Fruit fly (Drosophila melanogaster) whole organism, prepupa: Measurements from ENCODE around the gene Gyc89Da.

ENCODE experiments used
- CG10631 ChIP-seq: fragments of 200-800 bp; sonication (Bioruptor generic); optimal IDR thresholded peaks from 2 replicates; lab custom pipeline; 2016; ENCODE audit warnings: missing biosample characterization, missing genetic modification characterization
- CG10669 ChIP-seq: fragments of 200-800 bp; sonication (Bioruptor generic); optimal IDR thresholded peaks from 3 replicates; lab custom pipeline; 2018; ENCODE audit warnings: missing biosample characterization, mild to moderate bottlenecking, missing genetic modification characterization, moderate library complexity
- CG11294 ChIP-seq: fragments of 200-800 bp; sonication (Bioruptor generic); IDR thresholded peaks from 2 replicates; pipeline ENCODE4 v1.3.6; 2022; ENCODE audit warnings: missing biosample characterization, missing genetic modification characterization
- CG11762 ChIP-seq: fragments of 200-800 bp; sonication (Bioruptor generic); optimal IDR thresholded peaks from 3 replicates; lab custom pipeline; 2016; ENCODE audit warnings: missing biosample characterization, missing genetic modification characterization; ENCODE audit not compliant: insufficient read depth
- CG11902 ChIP-seq: fragments of 200-800 bp; sonication (Bioruptor generic); optimal IDR thresholded peaks from 3 replicates; lab custom pipeline; 2016; ENCODE audit warnings: missing biosample characterization, missing genetic modification characterization
- CG15336 ChIP-seq: fragments of 200-800 bp; sonication (Bioruptor generic); IDR thresholded peaks from 2 replicates; pipeline ENCODE4 v1.3.6; 2022; ENCODE audit warnings: missing biosample characterization, missing genetic modification characterization
- CG1621 ChIP-seq: fragments of 200-800 bp; sonication (Bioruptor generic); optimal IDR thresholded peaks from 3 replicates; lab custom pipeline; 2018; ENCODE audit warnings: missing biosample characterization, mild to moderate bottlenecking, missing genetic modification characterization
- CG3032 ChIP-seq: fragments of 200-800 bp; optimal IDR thresholded peaks from 2 replicates; lab custom pipeline; 2019; ENCODE audit warnings: missing biosample characterization, mild to moderate bottlenecking, missing genetic modification characterization, moderate library complexity
- CG32006 ChIP-seq: fragments of 200-800 bp; sonication (Bioruptor generic); optimal IDR thresholded peaks from 3 replicates; lab custom pipeline; 2017; ENCODE audit warnings: missing biosample characterization, mild to moderate bottlenecking, missing genetic modification characterization
- CG34406 ChIP-seq: fragments of 200-800 bp; sonication (Bioruptor generic); optimal IDR thresholded peaks from 3 replicates; lab custom pipeline; 2016; ENCODE audit warnings: missing biosample characterization, missing genetic modification characterization
- CG3919 ChIP-seq: fragments of 200-800 bp; sonication (Bioruptor generic); optimal IDR thresholded peaks from 3 replicates; lab custom pipeline; 2016; ENCODE audit warnings: missing biosample characterization, missing genetic modification characterization
- CG4318 ChIP-seq: fragments of 200-800 bp; sonication (Bioruptor generic); optimal IDR thresholded peaks from 3 replicates; lab custom pipeline; 2017; ENCODE audit warnings: missing biosample characterization, mild to moderate bottlenecking, missing genetic modification characterization
- CG6163 ChIP-seq: fragments of 200-800 bp; sonication (Bioruptor generic); IDR thresholded peaks from 3 replicates; pipeline ENCODE4 v1.3.6; 2022; ENCODE audit warnings: missing biosample characterization, missing genetic modification characterization
- CG6276 ChIP-seq: fragments of 200-800 bp; sonication (Bioruptor generic); optimal IDR thresholded peaks from 2 replicates; lab custom pipeline; 2017; ENCODE audit warnings: missing biosample characterization, mild to moderate bottlenecking, missing genetic modification characterization
- CG6792 ChIP-seq: fragments of 200-800 bp; sonication (Bioruptor generic); optimal IDR thresholded peaks from 3 replicates; lab custom pipeline; 2016; ENCODE audit warnings: missing biosample characterization, missing genetic modification characterization
- CG8119 ChIP-seq: fragments of 200-800 bp; sonication (Bioruptor generic); IDR thresholded peaks from 3 replicates; pipeline ENCODE4 v1.3.6; 2022; ENCODE audit warnings: missing biosample characterization, missing genetic modification characterization
- CG8319 ChIP-seq: fragments of 200-800 bp; sonication (Bioruptor generic); optimal IDR thresholded peaks from 3 replicates; lab custom pipeline; 2016; ENCODE audit warnings: missing biosample characterization, missing genetic modification characterization
- CG9139 ChIP-seq: fragments of 200-800 bp; sonication (Bioruptor generic); optimal IDR thresholded peaks from 3 replicates; lab custom pipeline; 2017; ENCODE audit warnings: missing biosample characterization, mild to moderate bottlenecking, missing genetic modification characterization
- Eip78C ChIP-seq: fragments of 200-800 bp; sonication (Bioruptor generic); peaks from one replicate; lab custom pipeline; 2016; ENCODE audit warnings: missing biosample characterization, missing genetic modification characterization
- Eip93F ChIP-seq: fragments of 200-800 bp; sonication (Bioruptor generic); optimal IDR thresholded peaks from 2 replicates; lab custom pipeline; 2016; ENCODE audit warnings: missing biosample characterization, mild to moderate bottlenecking, missing genetic modification characterization
- Ets96B ChIP-seq: fragments of 200-800 bp; optimal IDR thresholded peaks from 2 replicates; lab custom pipeline; 2019; ENCODE audit warnings: missing biosample characterization, mild to moderate bottlenecking, missing genetic modification characterization, moderate library complexity
- Gug ChIP-seq: fragments of 200-800 bp; sonication (Bioruptor generic); IDR thresholded peaks from 2 replicates; pipeline ENCODE4 v1.3.6; 2022; ENCODE audit warnings: missing biosample characterization, missing genetic modification characterization
- Hr39 ChIP-seq: fragments of 200-800 bp; sonication (Bioruptor generic); optimal IDR thresholded peaks from 2 replicates; lab custom pipeline; 2016; ENCODE audit warnings: missing biosample characterization, missing genetic modification characterization
- Hr4 ChIP-seq: fragments of 200-800 bp; sonication (Bioruptor generic); optimal IDR thresholded peaks from 3 replicates; lab custom pipeline; 2016; ENCODE audit warnings: missing biosample characterization, missing genetic modification characterization
- Lpt ChIP-seq: fragments of 200-800 bp; sonication (Bioruptor generic); optimal IDR thresholded peaks from 3 replicates; lab custom pipeline; 2016; ENCODE audit warnings: missing biosample characterization, missing genetic modification characterization
- Met ChIP-seq: fragments of 200-800 bp; sonication (Bioruptor generic); optimal IDR thresholded peaks from 3 replicates; lab custom pipeline; 2016; ENCODE audit warnings: missing biosample characterization, missing genetic modification characterization
- OdsH ChIP-seq: fragments of 200-800 bp; sonication (Bioruptor generic); optimal IDR thresholded peaks from 3 replicates; lab custom pipeline; 2016; ENCODE audit warnings: missing biosample characterization, missing genetic modification characterization
- Sox14 ChIP-seq: fragments of 200-800 bp; sonication (Bioruptor generic); optimal IDR thresholded peaks from 3 replicates; lab custom pipeline; 2016; ENCODE audit warnings: missing biosample characterization, missing genetic modification characterization
- achi ChIP-seq: fragments of 200-800 bp; sonication (Bioruptor generic); optimal IDR thresholded peaks from 3 replicates; lab custom pipeline; 2016; ENCODE audit warnings: missing biosample characterization, missing genetic modification characterization
- acj6 ChIP-seq: fragments of 200-800 bp; sonication (Bioruptor generic); optimal IDR thresholded peaks from 3 replicates; lab custom pipeline; 2016; ENCODE audit warnings: missing biosample characterization, missing genetic modification characterization
- cyc ChIP-seq: fragments of 200-800 bp; sonication (Bioruptor generic); optimal IDR thresholded peaks from 3 replicates; lab custom pipeline; 2016; ENCODE audit warnings: missing biosample characterization, missing genetic modification characterization
- dsx ChIP-seq: fragments of 200-800 bp; optimal IDR thresholded peaks from 3 replicates; lab custom pipeline; 2019; ENCODE audit warnings: missing biosample characterization, mild to moderate bottlenecking, missing genetic modification characterization, moderate library complexity; ENCODE audit not compliant: poor library complexity, severe bottlenecking
- esn ChIP-seq: fragments of 200-800 bp; sonication (Bioruptor generic); optimal IDR thresholded peaks from 2 replicates; lab custom pipeline; 2016; ENCODE audit warnings: missing biosample characterization, mild to moderate bottlenecking, missing genetic modification characterization, moderate library complexity
- fd59A ChIP-seq: fragments of 200-800 bp; sonication (Bioruptor generic); optimal IDR thresholded peaks from 2 replicates; lab custom pipeline; 2017; ENCODE audit warnings: missing biosample characterization, mild to moderate bottlenecking, missing genetic modification characterization, missing genetic modification reagents
- fd85E ChIP-seq: fragments of 200-800 bp; sonication (Bioruptor generic); optimal IDR thresholded peaks from 3 replicates; lab custom pipeline; 2016; ENCODE audit warnings: missing biosample characterization, missing genetic modification characterization
- lz ChIP-seq: fragments of 200-800 bp; sonication (Bioruptor generic); optimal IDR thresholded peaks from 3 replicates; lab custom pipeline; 2016; ENCODE audit warnings: missing biosample characterization, missing genetic modification characterization
- net ChIP-seq: fragments of 200-800 bp; sonication (Bioruptor generic); optimal IDR thresholded peaks from 3 replicates; lab custom pipeline; 2016; ENCODE audit warnings: missing biosample characterization, missing genetic modification characterization
- pdm3 ChIP-seq: fragments of 200-800 bp; sonication (Bioruptor generic); optimal IDR thresholded peaks from 3 replicates; lab custom pipeline; 2016; ENCODE audit warnings: missing biosample characterization, missing genetic modification characterization
- salr ChIP-seq, 2 experiments: fragments of 200-800 bp; sonication (Bioruptor generic); optimal IDR thresholded peaks; 3 replicates each; lab custom pipeline; 2016 to 2018; ENCODE audit warnings: missing biosample characterization in 2 of 2, missing genetic modification characterization in 2 of 2, mild to moderate bottlenecking in 1 of 2
- spab ChIP-seq: fragments of 200-800 bp; sonication (Bioruptor generic); optimal IDR thresholded peaks from 2 replicates; lab custom pipeline; 2017; ENCODE audit warnings: missing biosample characterization, mild to moderate bottlenecking, missing genetic modification characterization, missing genetic modification reagents
- ss ChIP-seq, 2 experiments: fragments of 200-800 bp; sonication (Bioruptor generic); optimal IDR thresholded peaks; 2 replicates in 1 of 2; 3 replicates in 1 of 2; lab custom pipeline; 2017 to 2018; ENCODE audit warnings: mild to moderate bottlenecking in 2 of 2, missing biosample characterization in 2 of 2, missing genetic modification characterization in 2 of 2, moderate library complexity in 1 of 2
- svp ChIP-seq: fragments of 200-800 bp; sonication (Bioruptor generic); peaks from one replicate; lab custom pipeline; 2016; ENCODE audit warnings: missing biosample characterization, missing genetic modification characterization

Gyc89Da gene

dm6 chr3R:16504541-16504940, 32.1 kb downstream of the Gyc89Da start:
- no peak for TF ChIP-seq CG11762 (GFP tag; lab: Kevin White, UChicago)
- TF ChIP-seq CG3032, result no peak
- TF ChIP-seq CG6792 (GFP tag; lab: Kevin White, UChicago), result no peak

- TF ChIP-seq svp (GFP tag; lab: Kevin White, UChicago) (peak; percentile 62), ss (GFP tag; optimal IDR thresholded peaks at IDR 0.05; lab: Kevin White, UChicago) (peak in 1 of 2 experiments; percentile 91), CG11294 (GFP tag; lab: Robert Waterston, UW) (no peak)
Measured at dm6 chr3R:16507706-16508105, 35.3 kb downstream of the Gyc89Da start.

- TF ChIP-seq Met (peak; percentile 42), acj6 (no peak), Eip78C (GFP tag; lab: Kevin White, UChicago) (peak; percentile 42), svp (GFP tag; lab: Kevin White, UChicago) (peak; percentile 51), esn (GFP tag; lab: Kevin White, UChicago) (peak; percentile 1)
Measured at dm6 chr3R:16510128-16510527, 37.7 kb downstream of the Gyc89Da start.

- TF ChIP-seq Eip78C (GFP tag; lab: Kevin White, UChicago), result no peak
- TF ChIP-seq svp (GFP tag; lab: Kevin White, UChicago), result peak; percentile 55
Measured at dm6 chr3R:16518150-16518662, 45.8 kb downstream of the Gyc89Da start.

- peak; percentile 25 for TF ChIP-seq CG3919 (GFP tag; lab: Kevin White, UChicago)
- peak; percentile 57; the same call in 2 of the 3 replicates for TF ChIP-seq CG8119
- TF ChIP-seq ss (GFP tag; optimal IDR thresholded peaks at IDR 0.05; lab: Kevin White, UChicago), result peak in 1 of 2 experiments; percentile 3
- TF ChIP-seq cyc (GFP tag; lab: Kevin White, UChicago), result peak; percentile 16
- TF ChIP-seq Eip93F, result no peak
- peak; percentile 62 for TF ChIP-seq Hr4 (GFP tag; lab: Kevin White, UChicago)
- peak; percentile 28 for TF ChIP-seq CG10669
- TF ChIP-seq Gug (GFP tag; lab: Robert Waterston, UW), result no peak
- no peak for TF ChIP-seq CG1621 (tag; lab: Kevin White, UChicago)
- TF ChIP-seq CG9139 (GFP tag; lab: Kevin White, UChicago), result no peak
- peak; percentile 31 for TF ChIP-seq Sox14 (GFP tag; lab: Kevin White, UChicago)
- peak; percentile 23 for TF ChIP-seq acj6
- TF ChIP-seq CG3032, result peak; percentile 37
- TF ChIP-seq svp (GFP tag; lab: Kevin White, UChicago), result peak; percentile 77
- TF ChIP-seq fd85E (GFP tag; lab: Kevin White, UChicago), result no peak
- peak; percentile 15 for TF ChIP-seq CG4318 (GFP tag; lab: Kevin White, UChicago)
- TF ChIP-seq Eip78C (GFP tag; lab: Kevin White, UChicago), result peak; percentile 75
- peak; percentile 42 for TF ChIP-seq pdm3 (GFP tag; lab: Kevin White, UChicago)
- TF ChIP-seq Lpt, result peak; percentile 74
- peak; percentile 37 for TF ChIP-seq achi (GFP tag; lab: Kevin White, UChicago)
- no peak for TF ChIP-seq CG8319 (GFP tag; lab: Kevin White, UChicago)
- TF ChIP-seq spab (GFP tag; lab: Kevin White, UChicago), result peak; percentile 0
- peak; percentile 16 for TF ChIP-seq CG34406 (GFP tag; lab: Kevin White, UChicago)
- TF ChIP-seq CG6792 (GFP tag; lab: Kevin White, UChicago), result peak; percentile 3
- TF ChIP-seq Ets96B, result peak; percentile 56
- peak; percentile 31 for TF ChIP-seq CG11902 (GFP tag; lab: Kevin White, UChicago)
- TF ChIP-seq CG32006 (GFP tag; lab: Kevin White, UChicago), result peak; percentile 68
- TF ChIP-seq lz (GFP tag; lab: Kevin White, UChicago), result no peak
- peak; percentile 35 for TF ChIP-seq CG6276 (GFP tag; lab: Kevin White, UChicago)
- peak; percentile 17 for TF ChIP-seq fd59A (GFP tag; lab: Kevin White, UChicago)
- TF ChIP-seq dsx (GFP tag; lab: Kevin White, UChicago), result no peak
- TF ChIP-seq salr (GFP tag; optimal IDR thresholded peaks at IDR 0.05; lab: Kevin White, UChicago), result no peak
- peak; percentile 11 for TF ChIP-seq CG10631
- peak; percentile 51; the same call in 1 of the 2 replicates for TF ChIP-seq CG15336 (GFP tag; lab: Robert Waterston, UW)
- TF ChIP-seq Met, result no peak
- peak; percentile 12 for TF ChIP-seq Hr39 (GFP tag; lab: Kevin White, UChicago)
- TF ChIP-seq OdsH (GFP tag; lab: Kevin White, UChicago), result peak; percentile 30
- TF ChIP-seq net (GFP tag; lab: Kevin White, UChicago), result no peak
- peak; percentile 67; the same call in 2 of the 3 replicates for TF ChIP-seq CG6163
Measured at dm6 chr3R:16523395-16523794, 51.0 kb downstream of the Gyc89Da start.
